Fruit fly (Drosophila melanogaster): ENCODE data around the gene Chd1.
A peak's percentile ranks its signal among the peaks of the same experiment; 100 is the strongest.

dm6 chr2L:2944509-2944908 lies 43.0 kb downstream of the Chd1 start:
- TF ChIP-seq Ets96B (tag; optimal IDR thresholded peaks at IDR 0.05) = peak; percentile 50
- TF ChIP-seq CG8319 (GFP tag; optimal IDR thresholded peaks at IDR 0.05) = no peak
- no peak for TF ChIP-seq CG6854 (GFP tag; optimal IDR thresholded peaks at IDR 0.05)
- TF ChIP-seq Eip93F (GFP tag; optimal IDR thresholded peaks at IDR 0.05) = no peak
- TF ChIP-seq lz (GFP tag; optimal IDR thresholded peaks at IDR 0.05) = peak; percentile 58
- peak; percentile 12 for TF ChIP-seq CG1621 (tag; optimal IDR thresholded peaks at IDR 0.05)
- TF ChIP-seq salr (GFP tag; optimal IDR thresholded peaks at IDR 0.05) = no peak

All from whole organism, prepupa.